In genomic region chr3L:3765782-3766520, dm6 we compare ENCODE assay signal across 1 fruit fly cellular context.
TF ChIP-seq lines count a peak whose summit lies in the region.

No protein-coding gene starts in this region.

TF ChIP-seq in whole organism, embryonic, 481 proteins besides CTCF, POLR2A, EP300 and RAD21 (continued from another document and continues in another):
- peak; percentile 43 for TF ChIP-seq CG12219 (GFP tag; optimal IDR thresholded peaks at IDR 0.05; lab: Kevin White, UChicago)
- TF ChIP-seq fd64A (GFP tag; optimal IDR thresholded peaks at IDR 0.05; lab: Kevin White, UChicago), result peak; percentile 38
- TF ChIP-seq CG2199 (GFP tag; IDR thresholded peaks at IDR 0.05; lab: Robert Waterston, UW), result peak; percentile 64; the same call in 1 of the 3 replicates
- TF ChIP-seq Rfx (GFP tag; IDR thresholded peaks at IDR 0.05; lab: Robert Waterston, UW), result peak; percentile 82
- TF ChIP-seq stc (GFP tag; IDR thresholded peaks at IDR 0.05; lab: Robert Waterston, UW), result peak; percentile 75
- peak; percentile 56 for TF ChIP-seq zfh1 (GFP tag; IDR thresholded peaks at IDR 0.05; lab: Robert Waterston, UW)
- no peak; the same call in 2 of the 3 replicates for TF ChIP-seq ken (GFP tag; IDR thresholded peaks at IDR 0.05; lab: Robert Waterston, UW)
- peak; percentile 43 for TF ChIP-seq CG3065 (GFP tag; optimal IDR thresholded peaks at IDR 0.05; lab: Kevin White, UChicago)
- peak; percentile 70 for TF ChIP-seq Abd-B (GFP tag; optimal IDR thresholded peaks at IDR 0.05; lab: Kevin White, UChicago)
- peak; percentile 7 for TF ChIP-seq ftz-f1 (GFP tag; optimal IDR thresholded peaks at IDR 0.05; lab: Kevin White, UChicago)
- TF ChIP-seq CG15601 (tag; optimal IDR thresholded peaks at IDR 0.05; lab: Kevin White, UChicago), result peak; percentile 76
- peak; percentile 73 for TF ChIP-seq sob (GFP tag; IDR thresholded peaks at IDR 0.05; lab: Robert Waterston, UW)
- peak; percentile 19 for TF ChIP-seq CG8089 (GFP tag; optimal IDR thresholded peaks at IDR 0.05; lab: Kevin White, UChicago)
- no peak for TF ChIP-seq da (GFP tag; optimal IDR thresholded peaks at IDR 0.05; lab: Kevin White, UChicago)
- peak; percentile 88 for TF ChIP-seq CG13424 (tag; optimal IDR thresholded peaks at IDR 0.05; lab: Kevin White, UChicago)
- no peak for TF ChIP-seq h (optimal IDR thresholded peaks at IDR 0.05; lab: Kevin White, UChicago)
- TF ChIP-seq ap (GFP tag; IDR thresholded peaks at IDR 0.05; lab: Robert Waterston, UW), result peak; percentile 56
- TF ChIP-seq CG8388 (GFP tag; optimal IDR thresholded peaks at IDR 0.05; lab: Kevin White, UChicago), result peak; percentile 74
- peak; percentile 58 for TF ChIP-seq B-H2 (GFP tag; optimal IDR thresholded peaks at IDR 0.05; lab: Kevin White, UChicago)
- TF ChIP-seq unpg (GFP tag; optimal IDR thresholded peaks at IDR 0.05; lab: Kevin White, UChicago), result peak; percentile 82
- peak; percentile 65 for TF ChIP-seq CG12299 (tag; optimal IDR thresholded peaks at IDR 0.05; lab: Kevin White, UChicago)
- TF ChIP-seq CG1602 (GFP tag; optimal IDR thresholded peaks at IDR 0.05; lab: Kevin White, UChicago), result peak; percentile 39
- no peak for TF ChIP-seq sna (GFP tag; IDR thresholded peaks at IDR 0.05; lab: Robert Waterston, UW; ENCODE audit: partially characterized antibody)
- TF ChIP-seq CG8924 (tag; optimal IDR thresholded peaks at IDR 0.05; lab: Kevin White, UChicago), result peak; percentile 85
- TF ChIP-seq sens-2 (GFP tag; IDR thresholded peaks at IDR 0.05; lab: Robert Waterston, UW), result no peak
- TF ChIP-seq CG2678 (tag; optimal IDR thresholded peaks at IDR 0.05; lab: Kevin White, UChicago), result peak; percentile 87
- peak; percentile 54 for TF ChIP-seq Aef1 (GFP tag; IDR thresholded peaks at IDR 0.05; lab: Robert Waterston, UW)
- TF ChIP-seq toy (GFP tag; IDR thresholded peaks at IDR 0.05; lab: Robert Waterston, UW), result 0 out of 2 replicates have a peak, but pooled peaks have one; percentile 12
- peak; percentile 35 for TF ChIP-seq CG10654 (GFP tag; optimal IDR thresholded peaks at IDR 0.05; lab: Kevin White, UChicago)
- peak; percentile 51 for TF ChIP-seq CG1024 (GFP tag; IDR thresholded peaks at IDR 0.05; lab: Robert Waterston, UW)
- peak; percentile 56 for TF ChIP-seq sd (tag; optimal IDR thresholded peaks at IDR 0.05; lab: Kevin White, UChicago)
- TF ChIP-seq CG11456 (GFP tag; IDR thresholded peaks at IDR 0.05; lab: Robert Waterston, UW), result peak; percentile 32; the same call in 1 of the 3 replicates
- TF ChIP-seq Ssrp (tag; optimal IDR thresholded peaks at IDR 0.05; lab: Kevin White, UChicago), result peak; percentile 75
- TF ChIP-seq peb (GFP tag; IDR thresholded peaks at IDR 0.05; lab: Robert Waterston, UW), result peak; percentile 56
- peak; percentile 71; the same call in 2 of the 3 replicates for TF ChIP-seq CG2889 (GFP tag; IDR thresholded peaks at IDR 0.05; lab: Robert Waterston, UW)
- peak; percentile 32 for TF ChIP-seq CG4820 (GFP tag; optimal IDR thresholded peaks at IDR 0.05; lab: Kevin White, UChicago)
- TF ChIP-seq CG9437 (GFP tag; optimal IDR thresholded peaks at IDR 0.05; lab: Kevin White, UChicago), result peak; percentile 74
- TF ChIP-seq ase (GFP tag; IDR thresholded peaks at IDR 0.05; lab: Robert Waterston, UW), result no peak
- peak; percentile 39 for TF ChIP-seq mirr (GFP tag; optimal IDR thresholded peaks at IDR 0.05; lab: Kevin White, UChicago)
- no peak for TF ChIP-seq Tbp (GFP tag; optimal IDR thresholded peaks at IDR 0.05; lab: Kevin White, UChicago)
- TF ChIP-seq Doc2 (GFP tag; IDR thresholded peaks at IDR 0.05; lab: Robert Waterston, UW), result no peak
- peak; percentile 75 for TF ChIP-seq H2.0 (GFP tag; IDR thresholded peaks at IDR 0.05; lab: Robert Waterston, UW)
- peak; percentile 96 for TF ChIP-seq abd-A (tag; optimal IDR thresholded peaks at IDR 0.05; lab: Kevin White, UChicago)
- TF ChIP-seq esg (GFP tag; conservative IDR thresholded peaks at IDR 0.05; lab: Robert Waterston, UW), result peak; percentile 65
- peak; percentile 42 for TF ChIP-seq CG11696 (GFP tag; IDR thresholded peaks at IDR 0.05; lab: Robert Waterston, UW)
- peak; percentile 76 for TF ChIP-seq CG2120 (GFP tag; optimal IDR thresholded peaks at IDR 0.05; lab: Kevin White, UChicago)
- TF ChIP-seq gsb-n (tag; optimal IDR thresholded peaks at IDR 0.05; lab: Kevin White, UChicago), result peak; percentile 20
- peak; percentile 40 for TF ChIP-seq CG10267 (tag; optimal IDR thresholded peaks at IDR 0.05; lab: Kevin White, UChicago)
- TF ChIP-seq CG43689 (GFP tag; IDR thresholded peaks at IDR 0.05; lab: Robert Waterston, UW), result peak; percentile 46; the same call in 1 of the 2 replicates
- peak; percentile 21 for TF ChIP-seq CG13624 (GFP tag; optimal IDR thresholded peaks at IDR 0.05; lab: Kevin White, UChicago)
- TF ChIP-seq Dip2 (GFP tag; IDR thresholded peaks at IDR 0.05; lab: Robert Waterston, UW), result no peak
- peak; percentile 77 for TF ChIP-seq CG17385 (GFP tag; optimal IDR thresholded peaks at IDR 0.05; lab: Kevin White, UChicago)
- peak; percentile 27; the same call in 1 of the 3 replicates for TF ChIP-seq CG34224 (GFP tag; IDR thresholded peaks at IDR 0.05; lab: Robert Waterston, UW; ENCODE audit: partially characterized antibody)
- TF ChIP-seq HLH4C (GFP tag; IDR thresholded peaks at IDR 0.05; lab: Robert Waterston, UW; ENCODE audit: partially characterized antibody), result no peak
- TF ChIP-seq Awh (GFP tag; IDR thresholded peaks at IDR 0.05; lab: Robert Waterston, UW), result peak; percentile 72
- peak; percentile 39; the same call in 1 of the 2 replicates for TF ChIP-seq Adf1 (GFP tag; IDR thresholded peaks at IDR 0.05; lab: Robert Waterston, UW)
- peak; percentile 18 for TF ChIP-seq NC2β (GFP tag; optimal IDR thresholded peaks at IDR 0.05; lab: Kevin White, UChicago)
- peak in 1 of 2 experiments; percentile 21 for TF ChIP-seq crp (GFP tag; optimal IDR thresholded peaks at IDR 0.05; lab: Kevin White, UChicago)
- peak; percentile 40 for TF ChIP-seq Six4 (GFP tag; optimal IDR thresholded peaks at IDR 0.05; lab: Kevin White, UChicago)
- peak; percentile 60 for TF ChIP-seq wdn (GFP tag; IDR thresholded peaks at IDR 0.05; lab: Robert Waterston, UW)
- peak; percentile 28 for TF ChIP-seq onecut (GFP tag; IDR thresholded peaks at IDR 0.05; lab: Robert Waterston, UW)
- peak; percentile 46 for TF ChIP-seq danr (GFP tag; IDR thresholded peaks at IDR 0.05; lab: Robert Waterston, UW)
- peak; percentile 78 for TF ChIP-seq CG1233 (GFP tag; optimal IDR thresholded peaks at IDR 0.05; lab: Kevin White, UChicago)
- TF ChIP-seq Nf-YB (GFP tag; optimal IDR thresholded peaks at IDR 0.05; lab: Kevin White, UChicago), result peak; percentile 63
- TF ChIP-seq CG6175 (GFP tag; IDR thresholded peaks at IDR 0.05; lab: Robert Waterston, UW), result no peak
- no peak for TF ChIP-seq CG16813 (GFP tag; IDR thresholded peaks at IDR 0.05; lab: Robert Waterston, UW; ENCODE audit: partially characterized antibody)
- TF ChIP-seq CG10565 (GFP tag; optimal IDR thresholded peaks at IDR 0.05; lab: Kevin White, UChicago), result no peak
- peak; percentile 54 for TF ChIP-seq Hmr (GFP tag; optimal IDR thresholded peaks at IDR 0.05; lab: Kevin White, UChicago)
- TF ChIP-seq CG14860 (GFP tag; IDR thresholded peaks at IDR 0.05; lab: Robert Waterston, UW; ENCODE audit: partially characterized antibody), result no peak
- peak; percentile 56 for TF ChIP-seq ara (GFP tag; IDR thresholded peaks at IDR 0.05; lab: Robert Waterston, UW)
- no peak for TF ChIP-seq Gsc (GFP tag; IDR thresholded peaks at IDR 0.05; lab: Robert Waterston, UW)
- TF ChIP-seq cato (GFP tag; optimal IDR thresholded peaks at IDR 0.05; lab: Kevin White, UChicago; ENCODE audit: borderline replicate concordance), result no peak
- TF ChIP-seq CG11085 (GFP tag; IDR thresholded peaks at IDR 0.05; lab: Robert Waterston, UW), result peak; percentile 70
- TF ChIP-seq NfI (GFP tag; optimal IDR thresholded peaks at IDR 0.05; lab: Kevin White, UChicago), result peak; percentile 68
- peak; percentile 4 for TF ChIP-seq jing (GFP tag; optimal IDR thresholded peaks at IDR 0.05; lab: Kevin White, UChicago)
- peak; percentile 70 for TF ChIP-seq ssp (GFP tag; IDR thresholded peaks at IDR 0.05; lab: Robert Waterston, UW)
- no peak for TF ChIP-seq Dref (GFP tag; IDR thresholded peaks at IDR 0.05; lab: Robert Waterston, UW)
- TF ChIP-seq CHES-1-like (GFP tag; optimal IDR thresholded peaks at IDR 0.05; lab: Kevin White, UChicago), result peak; percentile 17
- no peak for TF ChIP-seq Elba2 (GFP tag; optimal IDR thresholded peaks at IDR 0.05; lab: Kevin White, UChicago)
- TF ChIP-seq prd (optimal IDR thresholded peaks at IDR 0.05; lab: Kevin White, UChicago), result no peak
- TF ChIP-seq prd (GFP tag; IDR thresholded peaks at IDR 0.05; lab: Robert Waterston, UW), result peak; percentile 76
- TF ChIP-seq CG15011 (GFP tag; optimal IDR thresholded peaks at IDR 0.05; lab: Kevin White, UChicago), result peak; percentile 39
- TF ChIP-seq CG5180 (GFP tag; optimal IDR thresholded peaks at IDR 0.05; lab: Kevin White, UChicago), result peak; percentile 26
- peak; percentile 52 for TF ChIP-seq Nf-YA (GFP tag; IDR thresholded peaks at IDR 0.05; lab: Robert Waterston, UW)
- peak; percentile 78 for TF ChIP-seq dysf (GFP tag; IDR thresholded peaks at IDR 0.05; lab: Robert Waterston, UW)
- peak; percentile 71 for TF ChIP-seq CG11247 (GFP tag; IDR thresholded peaks at IDR 0.05; lab: Robert Waterston, UW)
- TF ChIP-seq CoRest (tag; optimal IDR thresholded peaks at IDR 0.05; lab: Kevin White, UChicago), result peak; percentile 86
- no peak for TF ChIP-seq Lhr (GFP tag; optimal IDR thresholded peaks at IDR 0.05; lab: Kevin White, UChicago)
- peak; percentile 70 for TF ChIP-seq D19A (tag; optimal IDR thresholded peaks at IDR 0.05; lab: Kevin White, UChicago)
- TF ChIP-seq kay (GFP tag; optimal IDR thresholded peaks at IDR 0.05; lab: Kevin White, UChicago), result no peak
- peak; percentile 33 for TF ChIP-seq CG16815 (GFP tag; optimal IDR thresholded peaks at IDR 0.05; lab: Kevin White, UChicago)
- TF ChIP-seq zfh2 (GFP tag; optimal IDR thresholded peaks at IDR 0.05; lab: Kevin White, UChicago), result peak; percentile 38
- peak; percentile 96 for TF ChIP-seq grau (tag; optimal IDR thresholded peaks at IDR 0.05; lab: Kevin White, UChicago)
- TF ChIP-seq HHEX (GFP tag; optimal IDR thresholded peaks at IDR 0.05; lab: Kevin White, UChicago), result peak; percentile 24
- peak; percentile 29 for TF ChIP-seq CG12104 (GFP tag; optimal IDR thresholded peaks at IDR 0.05; lab: Kevin White, UChicago)
- TF ChIP-seq gfzf (GFP tag; optimal IDR thresholded peaks at IDR 0.05; lab: Kevin White, UChicago), result no peak
- peak; percentile 32 for TF ChIP-seq CG12769 (tag; optimal IDR thresholded peaks at IDR 0.05; lab: Kevin White, UChicago)
- TF ChIP-seq CG31388 (GFP tag; optimal IDR thresholded peaks at IDR 0.05; lab: Kevin White, UChicago), result no peak
- no peak for TF ChIP-seq Deaf1 (tag; optimal IDR thresholded peaks at IDR 0.05; lab: Kevin White, UChicago)
- TF ChIP-seq klu (GFP tag; IDR thresholded peaks at IDR 0.05; lab: Robert Waterston, UW), result no peak
- no peak for TF ChIP-seq vfl (GFP tag; optimal IDR thresholded peaks at IDR 0.05; lab: Kevin White, UChicago)
- TF ChIP-seq CG11398 (GFP tag; optimal IDR thresholded peaks at IDR 0.05; lab: Kevin White, UChicago), result peak; percentile 9
- TF ChIP-seq kni (GFP tag; optimal IDR thresholded peaks at IDR 0.05; lab: Kevin White, UChicago), result peak; percentile 49
- peak; percentile 76 for TF ChIP-seq Nf-YC (tag; optimal IDR thresholded peaks at IDR 0.05; lab: Kevin White, UChicago)
- peak; percentile 30 for TF ChIP-seq CG6654 (GFP tag; optimal IDR thresholded peaks at IDR 0.05; lab: Kevin White, UChicago)
- peak; percentile 77 for TF ChIP-seq HLH3B (GFP tag; IDR thresholded peaks at IDR 0.05; lab: Robert Waterston, UW)
- TF ChIP-seq CG17328 (GFP tag; IDR thresholded peaks at IDR 0.05; lab: Robert Waterston, UW), result peak; percentile 79
- no peak for TF ChIP-seq cg (GFP tag; optimal IDR thresholded peaks at IDR 0.05; lab: Kevin White, UChicago)
- peak; percentile 56 for TF ChIP-seq org-1 (GFP tag; optimal IDR thresholded peaks at IDR 0.05; lab: Kevin White, UChicago)
- TF ChIP-seq CG2202 (tag; optimal IDR thresholded peaks at IDR 0.05; lab: Kevin White, UChicago), result no peak
- TF ChIP-seq unc-4 (GFP tag; IDR thresholded peaks at IDR 0.05; lab: Robert Waterston, UW; ENCODE audit: partially characterized antibody), result peak; percentile 53
- no peak for TF ChIP-seq nerfin-2 (GFP tag; IDR thresholded peaks at IDR 0.05; lab: Robert Waterston, UW; ENCODE audit: partially characterized antibody)
- no peak for TF ChIP-seq Atf-2 (GFP tag; optimal IDR thresholded peaks at IDR 0.05; lab: Kevin White, UChicago)
- no peak for TF ChIP-seq Dll (GFP tag; IDR thresholded peaks at IDR 0.05; lab: Robert Waterston, UW; ENCODE audit: partially characterized antibody)
- no peak for TF ChIP-seq Side (GFP tag; optimal IDR thresholded peaks at IDR 0.05; lab: Kevin White, UChicago)
- TF ChIP-seq pros (GFP tag; optimal IDR thresholded peaks at IDR 0.05; lab: Kevin White, UChicago), result peak; percentile 44
- peak; percentile 62 for TF ChIP-seq Fer1 (GFP tag; optimal IDR thresholded peaks at IDR 0.05; lab: Kevin White, UChicago)
- TF ChIP-seq CG9932 (GFP tag; IDR thresholded peaks at IDR 0.05; lab: Robert Waterston, UW), result peak; percentile 80
- peak; percentile 49 for TF ChIP-seq grn (GFP tag; optimal IDR thresholded peaks at IDR 0.05; lab: Kevin White, UChicago)
- TF ChIP-seq vvl (GFP tag; IDR thresholded peaks at IDR 0.05; lab: Robert Waterston, UW), result peak; percentile 82
- no peak for TF ChIP-seq CG33557 (GFP tag; optimal IDR thresholded peaks at IDR 0.05; lab: Kevin White, UChicago)
- peak; percentile 6 for TF ChIP-seq CG30431 (GFP tag; optimal IDR thresholded peaks at IDR 0.05; lab: Kevin White, UChicago)
- TF ChIP-seq lov (optimal IDR thresholded peaks at IDR 0.05; lab: Kevin White, UChicago), result no peak
- no peak for TF ChIP-seq lov (GFP tag; IDR thresholded peaks at IDR 0.05; lab: Robert Waterston, UW)
- peak; percentile 47 for TF ChIP-seq CG4328 (GFP tag; optimal IDR thresholded peaks at IDR 0.05; lab: Kevin White, UChicago)
- peak; percentile 70 for TF ChIP-seq CG7987 (GFP tag; optimal IDR thresholded peaks at IDR 0.05; lab: Kevin White, UChicago)
- TF ChIP-seq CG18619 (GFP tag; optimal IDR thresholded peaks at IDR 0.05; lab: Kevin White, UChicago), result peak; percentile 71
- TF ChIP-seq tx (GFP tag; optimal IDR thresholded peaks at IDR 0.05; lab: Kevin White, UChicago), result no peak
- peak; percentile 89 for TF ChIP-seq Sox102F (GFP tag; optimal IDR thresholded peaks at IDR 0.05; lab: Kevin White, UChicago)
- TF ChIP-seq CG10274 (GFP tag; optimal IDR thresholded peaks at IDR 0.05; lab: Kevin White, UChicago), result no peak
- TF ChIP-seq Sry-δ (GFP tag; optimal IDR thresholded peaks at IDR 0.05; lab: Kevin White, UChicago), result peak; percentile 4
- TF ChIP-seq Ada2b (GFP tag; IDR thresholded peaks at IDR 0.05; lab: Robert Waterston, UW), result peak; percentile 73; the same call in 1 of the 2 replicates
